Worm (Caenorhabditis elegans) whole organism, young adult: ENCODE results near the gene Y45G5AM.6.

Experiments
- B0035.1 ChIP-seq: sonication (generic microtip); optimal IDR thresholded peaks from 2 replicates; lab custom pipeline; 2016; ENCODE audit warnings: missing genetic modification characterization, mild to moderate bottlenecking, missing compliant biosample characterization, missing genotype, missing genetic modification reagents
- B0336.3 ChIP-seq: fragments of 200-800 bp; sonication (Bioruptor generic); IDR thresholded peaks from 2 replicates; pipeline ENCODE4 v1.3.6; 2022; ENCODE audit warnings: missing genetic modification characterization, missing compliant biosample characterization
- C06A6.2 ChIP-seq: fragments of 200-800 bp; sonication (Bioruptor generic); conservative IDR thresholded peaks from 2 replicates; pipeline ENCODE4 v1.3.6; 2022; ENCODE audit warnings: missing genetic modification characterization, missing compliant biosample characterization
- F10E7.11 ChIP-seq: sonication (generic microtip); optimal IDR thresholded peaks from 2 replicates; lab custom pipeline; 2017; ENCODE audit warnings: mild to moderate bottlenecking, missing genetic modification characterization, moderate library complexity, missing compliant biosample characterization
- F49E8.2 ChIP-seq: sonication (generic microtip); optimal IDR thresholded peaks from 3 replicates; lab custom pipeline; 2017; ENCODE audit warnings: missing genetic modification characterization, mild to moderate bottlenecking, missing compliant biosample characterization, antibody characterized with exemption, moderate library complexity; ENCODE audit not compliant: insufficient read depth
- F52B5.7 ChIP-seq: sonication (generic microtip); optimal IDR thresholded peaks from 2 replicates; lab custom pipeline; 2016; ENCODE audit warnings: mild to moderate bottlenecking, missing genetic modification characterization, missing compliant biosample characterization
- F57A8.1 ChIP-seq: fragments of 200-800 bp; sonication (Bioruptor generic); optimal IDR thresholded peaks from 2 replicates; lab custom pipeline; 2018; ENCODE audit warnings: mild to moderate bottlenecking, missing genetic modification characterization, moderate library complexity, missing compliant biosample characterization
- F57C9.4 ChIP-seq: sonication (generic microtip); optimal IDR thresholded peaks from 2 replicates; lab custom pipeline; 2017; ENCODE audit warnings: mild to moderate bottlenecking, missing genetic modification characterization, missing compliant biosample characterization
- T26A5.8 ChIP-seq: sonication (generic microtip); optimal IDR thresholded peaks from 2 replicates; lab custom pipeline; 2016; ENCODE audit warnings: missing genetic modification characterization, missing compliant biosample characterization
- Y79H2A.3 ChIP-seq: fragments of 200-800 bp; sonication (Bioruptor generic); conservative IDR thresholded peaks from 2 replicates; pipeline ENCODE4 v1.3.6; 2022; ENCODE audit warnings: missing genetic modification reagents, missing genetic modification characterization, missing compliant biosample characterization
- Y95B8A.8 ChIP-seq: fragments of 200-800 bp; sonication (Bioruptor generic); IDR thresholded peaks from 2 replicates; pipeline ENCODE4 v1.3.6; 2022; ENCODE audit warnings: missing genetic modification reagents, missing genetic modification characterization, missing compliant biosample characterization
- ZK185.1 ChIP-seq: sonication (generic microtip); optimal IDR thresholded peaks from 2 replicates; lab custom pipeline; 2016; ENCODE audit warnings: mild to moderate bottlenecking, missing genetic modification characterization, missing compliant biosample characterization; ENCODE audit not compliant: poor library complexity, severe bottlenecking
- ama-1 ChIP-seq, 3 experiments: fragments of 150-350 bp in 1 of 3; sonication (generic microtip) in 2 of 3; optimal IDR thresholded peaks; 2 replicates each; lab custom pipeline; 2014 to 2018; ENCODE audit warnings: missing biosample characterization in 2 of 3, missing genetic modification characterization in 2 of 3, missing genetic modification reagents in 2 of 3
- aptf-2 ChIP-seq: fragments of 200-800 bp; sonication (Bioruptor generic); conservative IDR thresholded peaks from 2 replicates; pipeline ENCODE4 v1.3.6; 2022; ENCODE audit warnings: missing genetic modification reagents, missing genetic modification characterization, missing compliant biosample characterization
- ccch-3 ChIP-seq: fragments of 200-800 bp; sonication (Bioruptor generic); optimal IDR thresholded peaks from 2 replicates; lab custom pipeline; 2018; ENCODE audit warnings: mild to moderate bottlenecking, missing genetic modification characterization, missing compliant biosample characterization
- ceh-79 ChIP-seq: sonication (generic microtip); optimal IDR thresholded peaks from 2 replicates; lab custom pipeline; 2017; ENCODE audit warnings: mild to moderate bottlenecking, missing genetic modification characterization, missing compliant biosample characterization
- die-1 ChIP-seq: sonication (generic microtip); optimal IDR thresholded peaks from 2 replicates; lab custom pipeline; 2016; ENCODE audit warnings: missing genotype, mild to moderate bottlenecking, missing genetic modification characterization, missing compliant biosample characterization
- dpl-1 ChIP-seq: fragments of 150-350 bp; optimal IDR thresholded peaks from 2 replicates; lab custom pipeline; 2014; ENCODE audit warnings: missing biosample characterization, missing genetic modification reagents, missing genetic modification characterization
- efl-1 ChIP-seq: fragments of 150-350 bp; optimal IDR thresholded peaks from 2 replicates; lab custom pipeline; 2014; ENCODE audit warnings: missing biosample characterization, missing genetic modification reagents, missing genetic modification characterization
- egl-18 ChIP-seq: fragments of 200-800 bp; sonication (Bioruptor generic); IDR thresholded peaks from 2 replicates; pipeline ENCODE4 v1.3.6; 2022; ENCODE audit warnings: missing genetic modification reagents, missing genetic modification characterization, missing compliant biosample characterization
- egrh-3 ChIP-seq: fragments of 200-800 bp; sonication (Bioruptor generic); IDR thresholded peaks from 2 replicates; pipeline ENCODE4 v1.3.6; 2022; ENCODE audit warnings: missing genetic modification reagents, missing genetic modification characterization, missing compliant biosample characterization
- fkh-3 ChIP-seq: sonication (generic microtip); optimal IDR thresholded peaks from 2 replicates; lab custom pipeline; 2016; ENCODE audit warnings: mild to moderate bottlenecking, missing genetic modification characterization, missing compliant biosample characterization
- gei-17 ChIP-seq: fragments of 200-800 bp; sonication (Bioruptor generic); optimal IDR thresholded peaks from 2 replicates; lab custom pipeline; 2018; ENCODE audit warnings: mild to moderate bottlenecking, missing genetic modification characterization, missing compliant biosample characterization
- him-1 ChIP-seq: sonication (generic microtip); optimal IDR thresholded peaks from 2 replicates; lab custom pipeline; 2016; ENCODE audit warnings: missing genotype, missing genetic modification reagents, missing genetic modification characterization, missing compliant biosample characterization
- hlh-26 ChIP-seq: fragments of 200-800 bp; sonication (Bioruptor generic); conservative IDR thresholded peaks from 2 replicates; pipeline ENCODE4 v1.3.6; 2022; ENCODE audit warnings: missing genetic modification reagents, missing genetic modification characterization, missing compliant biosample characterization
- lag-1 ChIP-seq: fragments of 200-800 bp; sonication (Bioruptor generic); IDR thresholded peaks from 2 replicates; pipeline ENCODE4 v1.3.6; 2022; ENCODE audit warnings: missing genetic modification reagents, missing genetic modification characterization, missing compliant biosample characterization
- let-526 ChIP-seq: fragments of 200-800 bp; sonication (Bioruptor generic); IDR thresholded peaks from 2 replicates; pipeline ENCODE4 v1.3.6; 2022; ENCODE audit warnings: missing genetic modification reagents, missing genetic modification characterization, missing compliant biosample characterization
- lsl-1 ChIP-seq: fragments of 200-800 bp; sonication (Bioruptor generic); optimal IDR thresholded peaks from 2 replicates; lab custom pipeline; 2018; ENCODE audit warnings: mild to moderate bottlenecking, missing genetic modification characterization, moderate library complexity, missing compliant biosample characterization
- madf-8 ChIP-seq: fragments of 200-800 bp; sonication (Bioruptor generic); conservative IDR thresholded peaks from 2 replicates; pipeline ENCODE4 v1.3.6; 2022; ENCODE audit warnings: missing genetic modification reagents, missing genetic modification characterization, missing compliant biosample characterization
- mcd-1 ChIP-seq: fragments of 200-800 bp; sonication (Bioruptor generic); IDR thresholded peaks from 2 replicates; pipeline ENCODE4 v1.3.6; 2022; ENCODE audit warnings: missing genetic modification reagents, missing genetic modification characterization, missing compliant biosample characterization
- mel-28 ChIP-seq: sonication (generic microtip); optimal IDR thresholded peaks from 2 replicates; lab custom pipeline; 2016; ENCODE audit warnings: borderline replicate concordance, mild to moderate bottlenecking, missing genetic modification characterization, missing compliant biosample characterization
- nhr-80 ChIP-seq: sonication (generic microtip); optimal IDR thresholded peaks from 2 replicates; lab custom pipeline; 2016; ENCODE audit warnings: missing genetic modification characterization, missing compliant biosample characterization
- nhr-90 ChIP-seq: sonication (generic microtip); optimal IDR thresholded peaks from 2 replicates; lab custom pipeline; 2016; ENCODE audit warnings: missing genotype, mild to moderate bottlenecking, missing genetic modification characterization, missing compliant biosample characterization
- rcor-1 ChIP-seq: fragments of 200-800 bp; sonication (Bioruptor generic); IDR thresholded peaks from 2 replicates; pipeline ENCODE4 v1.3.6; 2022; ENCODE audit warnings: missing genetic modification reagents, missing genetic modification characterization, missing compliant biosample characterization
- repo-1 ChIP-seq: sonication (generic microtip); optimal IDR thresholded peaks from 2 replicates; lab custom pipeline; 2017; ENCODE audit warnings: mild to moderate bottlenecking, missing genetic modification characterization, missing compliant biosample characterization
- sea-2 ChIP-seq: fragments of 200-800 bp; sonication (Bioruptor generic); IDR thresholded peaks from 2 replicates; pipeline ENCODE4 v1.3.6; 2022; ENCODE audit warnings: missing genetic modification characterization, missing compliant biosample characterization
- snpc-3.4 ChIP-seq: sonication (generic microtip); optimal IDR thresholded peaks from 2 replicates; lab custom pipeline; 2017; ENCODE audit warnings: missing genetic modification characterization, mild to moderate bottlenecking, missing compliant biosample characterization, antibody characterized with exemption, moderate library complexity, missing genotype, missing genetic modification reagents
- snpc-4 ChIP-seq, 5 experiments: fragments of 150-350 bp in 1 of 5; sonication (generic microtip) in 4 of 5; optimal IDR thresholded peaks; 2 replicates each; lab custom pipeline; 2014 to 2018; ENCODE audit warnings: missing genetic modification characterization in 5 of 5, missing biosample characterization in 3 of 5, antibody characterized with exemption in 2 of 5, mild to moderate bottlenecking in 2 of 5, missing compliant biosample characterization in 2 of 5, missing genotype in 2 of 5, moderate library complexity in 2 of 5, missing genetic modification reagents in 1 of 5
- tbx-9 ChIP-seq: sonication (generic microtip); optimal IDR thresholded peaks from 2 replicates; lab custom pipeline; 2016; ENCODE audit warnings: borderline replicate concordance, missing genetic modification characterization, inconsistent platforms, missing compliant biosample characterization
- unc-130 ChIP-seq: sonication (generic microtip); optimal IDR thresholded peaks from 2 replicates; lab custom pipeline; 2016; ENCODE audit warnings: missing genetic modification reagents, missing genetic modification characterization, missing compliant biosample characterization
- ztf-28 ChIP-seq: fragments of 200-800 bp; sonication (Bioruptor generic); IDR thresholded peaks from 2 replicates; pipeline ENCODE4 v1.3.6; 2022; ENCODE audit warnings: missing genetic modification reagents, missing genetic modification characterization, missing compliant biosample characterization
- ztf-6 ChIP-seq: fragments of 200-800 bp; sonication (Bioruptor generic); IDR thresholded peaks from 2 replicates; pipeline ENCODE4 v1.3.6; 2022; ENCODE audit warnings: missing genetic modification reagents, missing genetic modification characterization, missing compliant biosample characterization

Gene Y45G5AM.6

DNA sequence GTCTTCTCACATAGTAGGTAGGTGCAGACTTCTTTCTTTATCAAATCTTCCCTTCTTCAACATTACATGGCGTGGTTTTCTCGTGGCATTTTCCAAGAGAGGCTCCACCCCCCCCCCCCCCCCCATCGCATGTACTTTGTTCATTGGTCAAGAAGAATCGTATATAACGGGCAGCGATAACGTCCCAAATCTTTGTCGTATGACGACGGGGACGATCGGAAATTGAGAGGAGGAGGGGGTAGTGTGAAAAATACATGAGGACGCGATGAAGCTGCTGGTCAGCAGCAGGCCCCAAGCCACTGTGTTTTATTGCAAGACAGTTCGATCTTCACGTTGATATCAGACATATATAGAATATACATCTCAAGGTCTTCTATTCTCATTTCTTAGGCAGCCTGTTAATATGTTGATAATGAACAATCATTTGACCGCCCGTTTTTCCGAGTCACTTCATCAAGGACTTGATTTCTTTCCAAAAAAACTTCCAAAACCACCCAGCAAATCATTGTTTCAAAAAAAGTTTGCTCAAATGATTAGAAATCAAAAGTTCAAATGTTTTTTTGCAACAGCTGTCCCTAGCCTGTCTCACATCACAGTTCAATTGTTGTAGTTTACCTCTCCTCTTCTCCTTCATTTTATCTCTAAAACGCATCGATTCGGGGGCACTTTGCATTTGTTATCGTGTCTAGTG is 34.5 kb upstream of the Y45G5AM.6 start (continued):
- TF ChIP-seq C06A6.2 (GFP tag; lab: Robert Waterston, UW) (no peak), egl-18 (no peak), die-1 (no peak), ama-1 (optimal IDR thresholded peaks at IDR 0.05; lab: Kevin White, UChicago) (peak; percentile 15), ama-1 (GFP tag; optimal IDR thresholded peaks at IDR 0.05; lab: Kevin White, UChicago) (no peak), let-526 (GFP tag; lab: Robert Waterston, UW) (0 out of 2 replicates have a peak, but pooled peaks have one; percentile 19), aptf-2 (GFP tag; lab: Robert Waterston, UW) (no peak), egrh-3 (GFP tag; lab: Robert Waterston, UW) (peak; percentile 92), ztf-28 (no peak), F52B5.7 (tag; lab: Kevin White, UChicago) (no peak), B0035.1 (tag; lab: Kevin White, UChicago) (no peak), B0336.3 (GFP tag; lab: Robert Waterston, UW) (no peak; the same call in 1 of the 2 replicates), rcor-1 (GFP tag; lab: Robert Waterston, UW) (no peak), snpc-3.4 (tag; lab: Kevin White, UChicago) (no peak), F10E7.11 (no peak), mcd-1 (GFP tag; lab: Robert Waterston, UW) (peak; percentile 16; the same call in 1 of the 2 replicates), fkh-3 (no peak), ztf-6 (GFP tag; lab: Robert Waterston, UW) (no peak), sea-2 (GFP tag; lab: Robert Waterston, UW) (no peak), F57A8.1 (GFP tag; lab: Kevin White, UChicago) (no peak), ccch-3 (GFP tag; lab: Kevin White, UChicago) (no peak), ZK185.1 (tag; lab: Kevin White, UChicago) (no peak), repo-1 (tag; lab: Kevin White, UChicago) (no peak), tbx-9 (tag; lab: Kevin White, UChicago) (no peak), F49E8.2 (tag; lab: Kevin White, UChicago) (no peak), hlh-26 (GFP tag; lab: Robert Waterston, UW) (no peak), Y95B8A.8 (GFP tag; lab: Robert Waterston, UW) (no peak), snpc-4 (GFP tag; optimal IDR thresholded peaks at IDR 0.05; lab: Kevin White, UChicago) (no peak), snpc-4 (tag; optimal IDR thresholded peaks at IDR 0.05; lab: Kevin White, UChicago) (no peak), F57C9.4 (no peak), T26A5.8 (tag; lab: Kevin White, UChicago) (no peak), lag-1 (no peak), efl-1 (GFP tag; lab: Kevin White, UChicago) (no peak), madf-8 (no peak), ceh-79 (tag; lab: Kevin White, UChicago) (peak; percentile 42), Y79H2A.3 (GFP tag; lab: Robert Waterston, UW) (no peak), him-1 (no peak), nhr-80 (tag; lab: Kevin White, UChicago) (peak; percentile 42), dpl-1 (no peak), nhr-90 (tag; lab: Kevin White, UChicago) (no peak), gei-17 (no peak), unc-130 (GFP tag; lab: Kevin White, UChicago) (no peak), mel-28 (tag; lab: Kevin White, UChicago) (no peak), lsl-1 (GFP tag; lab: Kevin White, UChicago) (no peak)
